Worm (Caenorhabditis elegans): ENCODE measurements around the gene col-93.

DNA sequence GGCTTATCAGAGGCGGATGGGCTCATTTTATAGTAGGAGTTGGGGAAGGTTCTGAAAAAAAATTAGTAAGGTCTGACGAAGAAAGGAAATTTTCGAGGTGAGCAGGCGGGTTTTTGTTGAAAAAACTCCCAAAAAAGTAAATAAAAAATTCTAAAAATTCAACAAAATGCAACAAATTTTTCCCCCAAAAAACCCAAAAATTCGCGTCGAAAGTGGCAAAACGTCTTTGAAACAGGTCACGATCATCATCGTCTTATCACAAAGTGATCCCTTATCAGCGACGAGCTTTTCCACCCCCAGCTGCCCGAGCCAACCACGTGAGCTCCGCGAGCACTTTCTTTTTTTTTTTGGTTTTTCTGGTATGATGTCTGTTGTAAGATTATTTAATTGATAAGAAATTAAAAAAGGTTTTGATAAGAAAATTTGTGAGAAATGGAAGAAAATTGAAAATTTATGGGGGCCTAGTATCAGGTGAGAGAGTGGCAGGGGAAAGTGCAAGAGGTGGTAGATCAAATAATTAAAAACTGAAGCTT is 41.2 kb upstream of the col-93 start, which contains the start of gene Y48A6B.7:
- TF ChIP-seq lin-11 (tag; optimal IDR thresholded peaks at IDR 0.05), result no peak
- TF ChIP-seq F13H6.1 (tag; optimal IDR thresholded peaks at IDR 0.05), result no peak
- TF ChIP-seq fkh-10 (GFP tag; optimal IDR thresholded peaks at IDR 0.05), result no peak
- no peak for TF ChIP-seq ama-1 (optimal IDR thresholded peaks at IDR 0.05)
- no peak for TF ChIP-seq hlh-8 (tag; optimal IDR thresholded peaks at IDR 0.05)
- no peak for TF ChIP-seq tbx-7 (tag; optimal IDR thresholded peaks at IDR 0.05)
- TF ChIP-seq sdc-2 (tag; optimal IDR thresholded peaks at IDR 0.05), result no peak
- TF ChIP-seq ceh-9 (tag; optimal IDR thresholded peaks at IDR 0.05), result no peak
- no peak for TF ChIP-seq hlh-30 (tag; optimal IDR thresholded peaks at IDR 0.05; ENCODE audit: insufficient read depth)
- TF ChIP-seq nfya-1 (tag; optimal IDR thresholded peaks at IDR 0.05), result no peak
- TF ChIP-seq elt-2 (tag; optimal IDR thresholded peaks at IDR 0.05), result peak; percentile 58
- TF ChIP-seq pqm-1 (tag; optimal IDR thresholded peaks at IDR 0.05), result peak; percentile 62
- no peak for TF ChIP-seq pha-4 (tag; optimal IDR thresholded peaks at IDR 0.05)
